Fruit fly (Drosophila melanogaster) whole organism, wandering third instar larva: ENCODE results near the gene dgt2.

Experiments used
- HLH106 ChIP-seq: fragments of 200-800 bp; optimal IDR thresholded peaks from 3 replicates; lab custom pipeline; 2019; ENCODE audit warnings: missing biosample characterization, mild to moderate bottlenecking, missing genetic modification characterization, moderate library complexity
- Hnf4 ChIP-seq: fragments of 200-800 bp; sonication (Bioruptor generic); optimal IDR thresholded peaks from 2 replicates; lab custom pipeline; 2016; ENCODE audit warnings: missing biosample characterization, mild to moderate bottlenecking, missing genetic modification characterization
- Hr78 ChIP-seq: fragments of >200 bp; optimal IDR thresholded peaks from 2 replicates; lab custom pipeline; 2017; ENCODE audit warnings: missing biosample characterization, missing genetic modification characterization
- Rel ChIP-seq, 2 experiments: fragments of 200-800 bp; sonication (Bioruptor generic) in 1 of 2; optimal IDR thresholded peaks; 2 replicates in 1 of 2; 3 replicates in 1 of 2; lab custom pipeline; 2016 to 2019; ENCODE audit warnings: mild to moderate bottlenecking in 2 of 2, missing biosample characterization in 2 of 2, missing genetic modification characterization in 2 of 2, moderate library complexity in 1 of 2
- lola ChIP-seq: fragments of >200 bp; optimal IDR thresholded peaks from 2 replicates; lab custom pipeline; 2017; ENCODE audit warnings: missing biosample characterization, missing genetic modification characterization
- pan ChIP-seq: fragments of >200 bp; optimal IDR thresholded peaks from 2 replicates; lab custom pipeline; 2017
- psq ChIP-seq: fragments of 200-800 bp; sonication (Bioruptor generic); optimal IDR thresholded peaks from 3 replicates; lab custom pipeline; 2017; ENCODE audit warnings: missing biosample characterization, mild to moderate bottlenecking, missing genetic modification characterization, moderate library complexity
- rgr ChIP-seq: fragments of 200-800 bp; sonication (Bioruptor generic); optimal IDR thresholded peaks from 3 replicates; lab custom pipeline; 2016; ENCODE audit warnings: missing biosample characterization, mild to moderate bottlenecking, missing genetic modification characterization
- tai ChIP-seq: sonication (Bioruptor generic); optimal IDR thresholded peaks from 2 replicates; lab custom pipeline; 2016; ENCODE audit warnings: missing biosample characterization, missing genetic modification characterization
- usp ChIP-seq: fragments of >200 bp; optimal IDR thresholded peaks from 2 replicates; lab custom pipeline; 2017; ENCODE audit warnings: missing biosample characterization, missing genetic modification characterization

DNA sequence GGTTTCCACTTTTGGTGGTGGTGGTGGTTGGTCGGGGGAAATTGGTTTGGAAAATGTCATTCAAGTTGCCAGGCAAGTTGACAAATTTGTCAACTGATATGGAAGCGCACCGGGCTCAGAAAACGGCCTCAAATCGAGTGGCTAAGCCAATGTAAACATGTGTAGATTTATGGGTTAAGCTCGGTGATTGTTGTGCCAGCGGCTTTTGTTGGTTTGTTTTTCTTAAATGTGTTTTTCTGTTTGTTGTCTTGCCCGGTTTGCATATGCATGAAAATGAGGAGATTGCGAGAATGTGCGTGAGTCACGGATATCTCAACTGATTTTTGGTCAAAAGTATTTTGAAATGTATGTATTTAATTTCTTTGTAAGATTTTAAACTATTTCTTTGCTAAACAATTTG lies 28.8 kb upstream of the dgt2 start:
- no peak for TF ChIP-seq tai (GFP tag; lab: Kevin White, UChicago)
- no peak for TF ChIP-seq psq (GFP tag; lab: Kevin White, UChicago)
- TF ChIP-seq Hnf4 (GFP tag; lab: Kevin White, UChicago), result no peak
- no peak for TF ChIP-seq Hr78 (GFP tag; lab: Kevin White, UChicago)
- TF ChIP-seq HLH106 (tag; lab: Kevin White, UChicago), result no peak
- TF ChIP-seq Rel (GFP tag; optimal IDR thresholded peaks at IDR 0.05; lab: Kevin White, UChicago), result no peak
- no peak for TF ChIP-seq Rel (tag; optimal IDR thresholded peaks at IDR 0.05; lab: Kevin White, UChicago)
- TF ChIP-seq pan (lab: Kevin White, UChicago), result no peak
- TF ChIP-seq rgr (GFP tag; lab: Kevin White, UChicago), result no peak
- no peak for TF ChIP-seq usp
- TF ChIP-seq lola (GFP tag; lab: Kevin White, UChicago), result no peak
